Fruit fly (Drosophila melanogaster) S2 (cell line): ENCODE results near the gene Edg91.

Experiments used
- CG8478 ChIP-seq: fragments of >200 bp; optimal IDR thresholded peaks from 2 replicates; lab custom pipeline; 2018
- CTCF ChIP-seq, 2 experiments: fragments of >200 bp; optimal IDR thresholded peaks; 2 replicates each; lab custom pipeline; 2018

The Edg91 gene

dm6 chr3R:17602974-17603373 is 8.3 kb downstream of the Edg91 start:
- no peak for TF ChIP-seq CG8478
- no peak for TF ChIP-seq CTCF (optimal IDR thresholded peaks at IDR 0.05; lab: Kevin White, UChicago)

- TF ChIP-seq CG8478: no peak
- no peak for TF ChIP-seq CTCF (optimal IDR thresholded peaks at IDR 0.05; lab: Kevin White, UChicago)
These were observed 9.4 kb downstream of the Edg91 start for dm6 chr3R:17601866-17602265.

dm6 chr3R:17599695-17600094 is 11.6 kb downstream of the Edg91 start:
- TF ChIP-seq CG8478: no peak
- TF ChIP-seq CTCF (optimal IDR thresholded peaks at IDR 0.05; lab: Kevin White, UChicago): no peak

- TF ChIP-seq CTCF (optimal IDR thresholded peaks at IDR 0.05; lab: Kevin White, UChicago) (no peak), CG8478 (no peak)
These were observed 15.1 kb downstream of the Edg91 start, which contains the start of gene CG7606 for dm6 chr3R:17596236-17596635. TSS of gene CG7606 (plus strand) at chr3R:17596536.

dm6 chr3R:17595084-17595483 is 16.2 kb downstream of the Edg91 start, which contains the start of gene Sgs5:
TSS of gene Sgs5 (plus strand) at chr3R:17595362.
- no peak for TF ChIP-seq CG8478
- no peak for TF ChIP-seq CTCF (optimal IDR thresholded peaks at IDR 0.05; lab: Kevin White, UChicago)

- no peak for TF ChIP-seq CTCF (optimal IDR thresholded peaks at IDR 0.05; lab: Kevin White, UChicago)
- no peak for TF ChIP-seq CG8478
These were observed 17.2 kb downstream of the Edg91 start, which contains the start of gene Sgs5bis for dm6 chr3R:17594086-17594485. TSS of gene Sgs5bis (plus strand) at chr3R:17594386.

- no peak for TF ChIP-seq CG8478
- TF ChIP-seq CTCF (optimal IDR thresholded peaks at IDR 0.05; lab: Kevin White, UChicago): no peak
These were observed 17.8 kb downstream of the Edg91 start for dm6 chr3R:17593470-17593869.

dm6 chr3R:17591831-17592230 is 19.5 kb downstream of the Edg91 start:
- TF ChIP-seq CTCF (optimal IDR thresholded peaks at IDR 0.05; lab: Kevin White, UChicago) (no peak), CG8478 (no peak)

- TF ChIP-seq CTCF (optimal IDR thresholded peaks at IDR 0.05; lab: Kevin White, UChicago): no peak
- no peak for TF ChIP-seq CG8478
These were observed 22.5 kb downstream of the Edg91 start for dm6 chr3R:17588805-17589204.

- TF ChIP-seq CG8478 (no peak), CTCF (optimal IDR thresholded peaks at IDR 0.05; lab: Kevin White, UChicago) (no peak)
These were observed 27.5 kb downstream of the Edg91 start for dm6 chr3R:17583658-17584460.

- no peak for TF ChIP-seq CTCF (optimal IDR thresholded peaks at IDR 0.05; lab: Kevin White, UChicago)
- no peak for TF ChIP-seq CG8478
These were observed 44.5 kb downstream of the Edg91 start for dm6 chr3R:17566619-17567489.

dm6 chr3R:17564837-17565236 is 46.5 kb downstream of the Edg91 start:
- no peak for TF ChIP-seq CTCF (optimal IDR thresholded peaks at IDR 0.05; lab: Kevin White, UChicago)

- TF ChIP-seq CTCF (optimal IDR thresholded peaks at IDR 0.05; lab: Kevin White, UChicago) (no peak), CG8478 (no peak)
These were observed 50.1 kb downstream of the Edg91 start for dm6 chr3R:17561175-17561574.
